Worm (Caenorhabditis elegans): Measurements from ENCODE around the gene che-10.

- no peak for TF ChIP-seq die-1 (tag; optimal IDR thresholded peaks at IDR 0.05)
- no peak for TF ChIP-seq mes-4 (tag; optimal IDR thresholded peaks at IDR 0.05)
- TF ChIP-seq cebp-1 (GFP tag; IDR thresholded peaks at IDR 0.05), result no peak
- no peak for TF ChIP-seq cebp-1 (tag; optimal IDR thresholded peaks at IDR 0.05)
- TF ChIP-seq F49E8.2 (tag; optimal IDR thresholded peaks at IDR 0.05; ENCODE audit: insufficient read depth), result no peak
- TF ChIP-seq dpl-1 (GFP tag; optimal IDR thresholded peaks at IDR 0.05), result no peak
- no peak for TF ChIP-seq unc-62 (GFP tag; optimal IDR thresholded peaks at IDR 0.05)
- TF ChIP-seq B0336.3 (GFP tag; IDR thresholded peaks at IDR 0.05), result no peak
- TF ChIP-seq ama-1 (optimal IDR thresholded peaks at IDR 0.05), result no peak
- no peak for TF ChIP-seq ama-1 (GFP tag; optimal IDR thresholded peaks at IDR 0.05)
- TF ChIP-seq snpc-4 (GFP tag; optimal IDR thresholded peaks at IDR 0.05), result no peak
- no peak for TF ChIP-seq snpc-4 (tag; optimal IDR thresholded peaks at IDR 0.05)
Observed at ce11 chrII:4579920-4580474, 58.1 kb downstream of the che-10 start.

Measured in whole organism, young adult.